Worm (Caenorhabditis elegans) whole organism, L2 larva: Measurements from ENCODE around the gene F35H8.4.
A peak's percentile ranks its signal among the peaks of the same experiment; 100 is the strongest.

Experiments used
- C34F6.9 ChIP-seq: fragments of 150-350 bp; optimal IDR thresholded peaks from 2 replicates; lab custom pipeline; 2014; ENCODE audit warnings: missing biosample characterization, missing genetic modification characterization
- F13H6.1 ChIP-seq: sonication (generic microtip); optimal IDR thresholded peaks from 2 replicates; lab custom pipeline; 2016; ENCODE audit warnings: missing genetic modification characterization, missing compliant biosample characterization
- R02D3.7 ChIP-seq: fragments of 150-350 bp; optimal IDR thresholded peaks from 2 replicates; lab custom pipeline; 2014; ENCODE audit warnings: missing biosample characterization, missing genetic modification characterization
- Y55F3AM.14 ChIP-seq: fragments of 200-800 bp; sonication (Bioruptor generic); optimal IDR thresholded peaks from 2 replicates; lab custom pipeline; 2018; ENCODE audit warnings: mild to moderate bottlenecking, missing genetic modification characterization, missing compliant biosample characterization
- ZK546.5 ChIP-seq: sonication (generic microtip); optimal IDR thresholded peaks from 2 replicates; lab custom pipeline; 2017; ENCODE audit warnings: missing biosample characterization, missing genetic modification characterization
- alr-1 ChIP-seq: fragments of 150-350 bp; optimal IDR thresholded peaks from 2 replicates; lab custom pipeline; 2014; ENCODE audit warnings: missing biosample characterization, missing genetic modification characterization
- aly-2 ChIP-seq: fragments of 150-350 bp; optimal IDR thresholded peaks from 2 replicates; lab custom pipeline; 2014; ENCODE audit warnings: missing biosample characterization, missing genetic modification characterization
- ama-1 ChIP-seq: fragments of 150-350 bp; optimal IDR thresholded peaks from 2 replicates; lab custom pipeline; 2018; ENCODE audit warnings: inconsistent platforms
- blmp-1 ChIP-seq: sonication (generic microtip); optimal IDR thresholded peaks from 2 replicates; lab custom pipeline; 2017; ENCODE audit warnings: missing genetic modification characterization, mild to moderate bottlenecking, missing compliant biosample characterization, antibody characterized with exemption, moderate library complexity; ENCODE audit not compliant: insufficient read depth
- ceh-16 ChIP-seq: fragments of 150-350 bp; optimal IDR thresholded peaks from 2 replicates; lab custom pipeline; 2014; ENCODE audit warnings: missing biosample characterization, missing genetic modification characterization
- ceh-82 ChIP-seq: fragments of 150-350 bp; optimal IDR thresholded peaks from 2 replicates; lab custom pipeline; 2014; ENCODE audit warnings: missing biosample characterization, missing genetic modification characterization
- crh-2 ChIP-seq: sonication (generic microtip); optimal IDR thresholded peaks from 2 replicates; lab custom pipeline; 2017; ENCODE audit warnings: missing biosample characterization, missing genetic modification characterization
- dmd-4 ChIP-seq: sonication (generic microtip); optimal IDR thresholded peaks from 2 replicates; lab custom pipeline; 2017; ENCODE audit warnings: missing biosample characterization, missing genetic modification characterization
- egl-27 ChIP-seq: sonication (generic microtip); optimal IDR thresholded peaks from 3 replicates; lab custom pipeline; 2017; ENCODE audit warnings: missing biosample characterization, missing genetic modification reagents, missing genetic modification characterization
- elt-1 ChIP-seq: fragments of 150-350 bp; optimal IDR thresholded peaks from 2 replicates; lab custom pipeline; 2014; ENCODE audit warnings: missing biosample characterization, missing genetic modification characterization
- elt-3 ChIP-seq: sonication (generic microtip); optimal IDR thresholded peaks from 2 replicates; lab custom pipeline; 2017; ENCODE audit warnings: missing biosample characterization, missing genetic modification characterization
- fos-1 ChIP-seq: fragments of 150-350 bp; optimal IDR thresholded peaks from 2 replicates; lab custom pipeline; 2014; ENCODE audit warnings: missing biosample characterization, missing genetic modification characterization
- gmeb-1 ChIP-seq: fragments of 150-350 bp; optimal IDR thresholded peaks from 2 replicates; lab custom pipeline; 2014; ENCODE audit warnings: missing biosample characterization, missing genetic modification characterization
- lin-11 ChIP-seq: fragments of 150-350 bp; sonication (generic microtip); optimal IDR thresholded peaks from 2 replicates; lab custom pipeline; 2014; ENCODE audit warnings: missing biosample characterization, missing genetic modification characterization, inconsistent platforms, mixed read lengths
- lin-13 ChIP-seq: fragments of 150-350 bp; optimal IDR thresholded peaks from 2 replicates; lab custom pipeline; 2014; ENCODE audit warnings: missing biosample characterization, missing genetic modification reagents, missing genetic modification characterization
- lin-39 ChIP-seq: fragments of 150-350 bp; optimal IDR thresholded peaks from 2 replicates; lab custom pipeline; 2014; ENCODE audit warnings: missing biosample characterization, missing genetic modification reagents, missing genetic modification characterization
- lsy-2 ChIP-seq, 2 experiments: fragments of 150-350 bp in 1 of 2; sonication (generic microtip) in 1 of 2; optimal IDR thresholded peaks; 2 replicates each; lab custom pipeline; 2014 to 2017; ENCODE audit warnings: missing biosample characterization in 2 of 2, missing genetic modification characterization in 2 of 2
- mab-5 ChIP-seq: fragments of 150-350 bp; optimal IDR thresholded peaks from 2 replicates; lab custom pipeline; 2014; ENCODE audit warnings: missing biosample characterization, missing genetic modification characterization
- mbf-1 ChIP-seq: sonication (generic microtip); optimal IDR thresholded peaks from 2 replicates; lab custom pipeline; 2017; ENCODE audit warnings: missing biosample characterization, missing genetic modification characterization
- mdl-1 ChIP-seq, 2 experiments: fragments of 150-350 bp in 1 of 2; sonication (generic microtip) in 1 of 2; optimal IDR thresholded peaks; 2 replicates each; lab custom pipeline; 2017; ENCODE audit warnings: missing biosample characterization in 2 of 2, missing genetic modification characterization in 2 of 2
- nhr-10 ChIP-seq: sonication (generic microtip); optimal IDR thresholded peaks from 2 replicates; lab custom pipeline; 2017; ENCODE audit warnings: missing biosample characterization, missing genetic modification characterization
- nhr-11 ChIP-seq: fragments of 150-350 bp; optimal IDR thresholded peaks from 2 replicates; lab custom pipeline; 2014; ENCODE audit warnings: missing biosample characterization, missing genetic modification characterization
- nhr-12 ChIP-seq: fragments of 150-350 bp; optimal IDR thresholded peaks from 2 replicates; lab custom pipeline; 2014; ENCODE audit warnings: missing biosample characterization, missing genetic modification characterization
- nhr-129 ChIP-seq: fragments of 150-350 bp; optimal IDR thresholded peaks from 2 replicates; lab custom pipeline; 2014; ENCODE audit warnings: missing biosample characterization, missing genetic modification characterization
- nhr-21 ChIP-seq: fragments of 150-350 bp; optimal IDR thresholded peaks from 2 replicates; lab custom pipeline; 2014; ENCODE audit warnings: missing biosample characterization, missing genetic modification characterization
- nhr-23 ChIP-seq: fragments of 150-350 bp; optimal IDR thresholded peaks from 2 replicates; lab custom pipeline; 2014; ENCODE audit warnings: missing biosample characterization, missing genetic modification reagents, missing genetic modification characterization
- nhr-237 ChIP-seq: fragments of 150-350 bp; optimal IDR thresholded peaks from 2 replicates; lab custom pipeline; 2014; ENCODE audit warnings: missing biosample characterization, missing genetic modification characterization
- nhr-25 ChIP-seq: fragments of 150-350 bp; sonication (generic microtip); optimal IDR thresholded peaks from 3 replicates; lab custom pipeline; 2014; ENCODE audit warnings: missing biosample characterization, missing genetic modification characterization
- nhr-6 ChIP-seq: fragments of 150-350 bp; optimal IDR thresholded peaks from 2 replicates; lab custom pipeline; 2014; ENCODE audit warnings: missing biosample characterization, missing genetic modification characterization
- nhr-77 ChIP-seq: fragments of 150-350 bp; optimal IDR thresholded peaks from 2 replicates; lab custom pipeline; 2014; ENCODE audit warnings: missing biosample characterization, missing genetic modification characterization
- peb-1 ChIP-seq: fragments of 150-350 bp; optimal IDR thresholded peaks from 2 replicates; lab custom pipeline; 2014; ENCODE audit warnings: missing biosample characterization, missing genetic modification characterization
- skn-1 ChIP-seq: sonication (generic microtip); optimal IDR thresholded peaks from 2 replicates; lab custom pipeline; 2017; ENCODE audit warnings: missing biosample characterization, missing genetic modification characterization
- sma-3 ChIP-seq: sonication (generic microtip); optimal IDR thresholded peaks from 2 replicates; lab custom pipeline; 2016; ENCODE audit warnings: missing genetic modification reagents, missing genetic modification characterization, missing compliant biosample characterization
- sma-9 ChIP-seq, 2 experiments: fragments of 150-350 bp in 1 of 2; sonication (generic microtip) in 1 of 2; optimal IDR thresholded peaks; 2 replicates each; lab custom pipeline; 2014 to 2016; ENCODE audit warnings: missing genetic modification characterization in 2 of 2, mild to moderate bottlenecking in 1 of 2, missing biosample characterization in 1 of 2, missing compliant biosample characterization in 1 of 2, missing genetic modification reagents in 1 of 2, moderate library complexity in 1 of 2
- snpc-4 ChIP-seq: fragments of 150-350 bp; optimal IDR thresholded peaks from 2 replicates; lab custom pipeline; 2014; ENCODE audit warnings: missing biosample characterization, missing genetic modification characterization
- unc-39 ChIP-seq: fragments of 150-350 bp; optimal IDR thresholded peaks from 2 replicates; lab custom pipeline; 2014; ENCODE audit warnings: missing biosample characterization, missing genetic modification characterization
- unc-55 ChIP-seq: fragments of 150-350 bp; sonication (generic microtip); optimal IDR thresholded peaks from 3 replicates; lab custom pipeline; 2014; ENCODE audit warnings: missing biosample characterization, missing genetic modification reagents, missing genetic modification characterization
- unc-62 ChIP-seq: fragments of 150-350 bp; optimal IDR thresholded peaks from 2 replicates; lab custom pipeline; 2014; ENCODE audit warnings: missing biosample characterization, missing genetic modification reagents, missing genetic modification characterization
- zag-1 ChIP-seq: fragments of 150-350 bp; optimal IDR thresholded peaks from 2 replicates; lab custom pipeline; 2014; ENCODE audit warnings: missing biosample characterization, missing genetic modification characterization
- ztf-1 ChIP-seq: fragments of 200-800 bp; sonication (Bioruptor generic); conservative IDR thresholded peaks from 2 replicates; pipeline ENCODE4 v1.3.6; 2022; ENCODE audit warnings: missing genetic modification characterization, missing compliant biosample characterization
- ztf-11 ChIP-seq: sonication (generic microtip); optimal IDR thresholded peaks from 2 replicates; lab custom pipeline; 2017; ENCODE audit warnings: missing biosample characterization, missing genetic modification characterization
- ztf-4 ChIP-seq: fragments of 150-350 bp; optimal IDR thresholded peaks from 2 replicates; lab custom pipeline; 2014; ENCODE audit warnings: missing biosample characterization, missing genetic modification characterization

F35H8.4 gene

ce11 chrII:9604685-9605084, 44.9 kb upstream of the F35H8.4 start:
- TF ChIP-seq ztf-1 (GFP tag; lab: Robert Waterston, UW) (no peak), skn-1 (tag; lab: Kevin White, UChicago) (peak; percentile 27), lin-13 (GFP tag; lab: Kevin White, UChicago) (no peak), nhr-6 (tag; lab: Kevin White, UChicago) (no peak)

- TF ChIP-seq nhr-25 (tag; lab: Kevin White, UChicago) (peak; percentile 13), F13H6.1 (tag; lab: Kevin White, UChicago) (no peak), sma-9 (GFP tag; optimal IDR thresholded peaks at IDR 0.05; lab: Kevin White, UChicago) (peak; percentile 65), sma-9 (tag; optimal IDR thresholded peaks at IDR 0.05; lab: Kevin White, UChicago) (no peak), crh-2 (tag; lab: Kevin White, UChicago) (peak; percentile 10), nhr-129 (peak; percentile 40), snpc-4 (tag; lab: Kevin White, UChicago) (no peak), alr-1 (tag; lab: Kevin White, UChicago) (no peak), zag-1 (tag; lab: Kevin White, UChicago) (no peak), fos-1 (peak; percentile 8), egl-27 (tag; lab: Kevin White, UChicago) (no peak), nhr-77 (tag; lab: Kevin White, UChicago) (no peak), gmeb-1 (peak; percentile 14)
These were observed 44.2 kb upstream of the F35H8.4 start for ce11 chrII:9604063-9604462.

- no peak for TF ChIP-seq aly-2
- TF ChIP-seq elt-3: no peak
- no peak for TF ChIP-seq ceh-16 (tag; lab: Kevin White, UChicago)
- peak; percentile 68 for TF ChIP-seq nhr-11 (tag; lab: Kevin White, UChicago)
- TF ChIP-seq nhr-25 (tag; lab: Kevin White, UChicago): peak; percentile 97
- peak; percentile 79 for TF ChIP-seq Y55F3AM.14 (GFP tag; lab: Kevin White, UChicago)
- no peak for TF ChIP-seq unc-39 (tag; lab: Kevin White, UChicago)
- peak; percentile 98 for TF ChIP-seq C34F6.9 (tag; lab: Kevin White, UChicago)
- TF ChIP-seq sma-9 (GFP tag; optimal IDR thresholded peaks at IDR 0.05; lab: Kevin White, UChicago): peak; percentile 99
- peak; percentile 70 for TF ChIP-seq sma-9 (tag; optimal IDR thresholded peaks at IDR 0.05; lab: Kevin White, UChicago)
- TF ChIP-seq lin-11 (tag; lab: Kevin White, UChicago): no peak
- TF ChIP-seq lin-39 (tag; lab: Kevin White, UChicago): no peak
- peak; percentile 96 for TF ChIP-seq F13H6.1 (tag; lab: Kevin White, UChicago)
- peak; percentile 99 to 100 for TF ChIP-seq mdl-1 (tag; optimal IDR thresholded peaks at IDR 0.05; lab: Kevin White, UChicago)
- peak; percentile 96 for TF ChIP-seq sma-3
- no peak for TF ChIP-seq ztf-1 (GFP tag; lab: Robert Waterston, UW)
- no peak for TF ChIP-seq peb-1
- TF ChIP-seq unc-55 (GFP tag; lab: Kevin White, UChicago): peak; percentile 67
- TF ChIP-seq egl-27 (tag; lab: Kevin White, UChicago): peak; percentile 96
- TF ChIP-seq fos-1: peak; percentile 96
- peak; percentile 79 for TF ChIP-seq mab-5 (tag; lab: Kevin White, UChicago)
- TF ChIP-seq nhr-12: no peak
- peak; percentile 78 for TF ChIP-seq zag-1 (tag; lab: Kevin White, UChicago)
- peak; percentile 32 to 95 for TF ChIP-seq lsy-2 (tag; optimal IDR thresholded peaks at IDR 0.05; lab: Kevin White, UChicago)
- no peak for TF ChIP-seq dmd-4
- peak; percentile 53 for TF ChIP-seq snpc-4 (tag; lab: Kevin White, UChicago)
- no peak for TF ChIP-seq mbf-1
- peak; percentile 84 for TF ChIP-seq lin-13 (GFP tag; lab: Kevin White, UChicago)
- peak; percentile 96 for TF ChIP-seq nhr-6 (tag; lab: Kevin White, UChicago)
- peak; percentile 96 for TF ChIP-seq blmp-1 (tag; lab: Kevin White, UChicago)
- peak; percentile 84 for TF ChIP-seq unc-62 (GFP tag; lab: Kevin White, UChicago)
- no peak for TF ChIP-seq ZK546.5
- no peak for TF ChIP-seq nhr-237 (tag; lab: Kevin White, UChicago)
- TF ChIP-seq elt-1: no peak
- peak; percentile 97 for TF ChIP-seq crh-2 (tag; lab: Kevin White, UChicago)
- no peak for TF ChIP-seq ztf-11 (tag; lab: Kevin White, UChicago)
- TF ChIP-seq skn-1 (tag; lab: Kevin White, UChicago): peak; percentile 45
- peak; percentile 76 for TF ChIP-seq alr-1 (tag; lab: Kevin White, UChicago)
- TF ChIP-seq gmeb-1: peak; percentile 87
- TF ChIP-seq R02D3.7 (tag; lab: Kevin White, UChicago): peak; percentile 22
- peak; percentile 57 for TF ChIP-seq ama-1 (lab: Kevin White, UChicago)
- TF ChIP-seq nhr-21 (tag; lab: Kevin White, UChicago): peak; percentile 97
- peak; percentile 92 for TF ChIP-seq ztf-4 (tag; lab: Kevin White, UChicago)
- TF ChIP-seq nhr-10 (tag; lab: Kevin White, UChicago): peak; percentile 54
- peak; percentile 98 for TF ChIP-seq nhr-129
- no peak for TF ChIP-seq ceh-82 (tag; lab: Kevin White, UChicago)
- no peak for TF ChIP-seq nhr-23 (tag; lab: Kevin White, UChicago)
- TF ChIP-seq nhr-77 (tag; lab: Kevin White, UChicago): no peak
These were observed 43.6 kb upstream of the F35H8.4 start for ce11 chrII:9603419-9603818.
